Fruit fly (Drosophila melanogaster): ENCODE data around the gene CG42376.
A peak's percentile ranks its signal among the peaks of the same experiment; 100 is the strongest.

Gene CG42376

DNA sequence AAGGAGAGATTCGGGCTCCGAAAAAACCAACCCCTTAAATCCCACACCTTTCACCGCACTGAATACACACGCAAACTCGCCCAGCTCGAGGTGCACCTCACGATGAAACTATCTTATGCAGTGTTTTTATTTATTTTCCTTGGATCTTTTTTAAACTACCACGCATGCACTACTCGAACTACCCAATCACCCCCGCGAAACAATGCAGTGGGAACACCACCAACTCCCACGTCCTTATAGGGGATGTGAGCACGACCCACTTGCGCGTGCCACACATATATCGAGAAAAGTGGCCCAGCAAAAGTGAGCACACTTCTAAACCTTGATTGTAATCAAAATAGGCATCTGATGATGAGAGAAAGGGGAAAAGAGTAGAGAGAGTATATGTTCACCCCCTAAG is 21.9 kb downstream of the CG42376 start:
- peak; percentile 38 for TF ChIP-seq grn (GFP tag; optimal IDR thresholded peaks at IDR 0.05)
- peak; percentile 96 for TF ChIP-seq pros (GFP tag; optimal IDR thresholded peaks at IDR 0.05)
- peak; percentile 32 for TF ChIP-seq Ets65A (GFP tag)
- no peak for TF ChIP-seq ac (GFP tag; optimal IDR thresholded peaks at IDR 0.05)

DNA sequence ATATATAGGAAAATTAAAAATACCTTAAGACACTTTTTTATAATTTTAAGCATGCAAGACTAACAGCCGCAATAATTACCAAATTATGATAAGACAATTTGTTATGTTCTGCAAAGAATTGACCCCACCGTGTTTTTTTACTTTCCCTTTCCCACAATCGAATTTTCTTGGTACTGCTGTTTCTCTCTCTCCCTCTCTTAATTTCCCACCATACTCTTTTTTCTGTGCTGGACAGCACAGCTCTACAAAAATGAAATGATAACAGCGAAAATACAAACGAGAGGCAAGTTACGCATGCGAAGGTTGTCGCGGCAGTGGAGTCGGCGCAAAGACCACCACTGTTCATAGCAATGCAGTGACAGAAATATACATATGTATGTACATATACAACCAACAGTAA is 23.2 kb downstream of the CG42376 start:
- TF ChIP-seq ac (GFP tag; optimal IDR thresholded peaks at IDR 0.05) (no peak), Opbp (GFP tag; IDR thresholded peaks at IDR 0.05; ENCODE audit: partially characterized antibody) (no peak), Abd-B (GFP tag; optimal IDR thresholded peaks at IDR 0.05) (no peak), CG2199 (GFP tag; IDR thresholded peaks at IDR 0.05) (peak; percentile 98), sens-2 (GFP tag; IDR thresholded peaks at IDR 0.05) (no peak), Ada2b (GFP tag; IDR thresholded peaks at IDR 0.05) (no peak), CG11723 (GFP tag; optimal IDR thresholded peaks at IDR 0.05) (no peak), CG34376 (GFP tag; optimal IDR thresholded peaks at IDR 0.05) (no peak), CG15479 (GFP tag; optimal IDR thresholded peaks at IDR 0.05) (no peak), Hmx (GFP tag; optimal IDR thresholded peaks at IDR 0.05) (no peak), Hsf (GFP tag; optimal IDR thresholded peaks at IDR 0.05) (no peak), ttk (GFP tag; IDR thresholded peaks at IDR 0.05) (no peak), ash1 (GFP tag; optimal IDR thresholded peaks at IDR 0.05) (no peak), CG7271 (tag; optimal IDR thresholded peaks at IDR 0.05) (no peak), usp (GFP tag; optimal IDR thresholded peaks at IDR 0.05) (no peak), Dip2 (GFP tag; IDR thresholded peaks at IDR 0.05) (no peak), dpn (GFP tag; optimal IDR thresholded peaks at IDR 0.05) (no peak), CG8290 (GFP tag; optimal IDR thresholded peaks at IDR 0.05) (no peak), CG8290 (tag; optimal IDR thresholded peaks at IDR 0.05) (peak in 1 of 2 experiments; percentile 17), row (GFP tag; IDR thresholded peaks at IDR 0.05) (no peak), Jarid2 (GFP tag; optimal IDR thresholded peaks at IDR 0.05) (no peak), kni (GFP tag; optimal IDR thresholded peaks at IDR 0.05) (peak; percentile 7), nerfin-1 (tag; optimal IDR thresholded peaks at IDR 0.05) (peak; percentile 48), Dad (GFP tag; optimal IDR thresholded peaks at IDR 0.05) (no peak), CG10654 (GFP tag; optimal IDR thresholded peaks at IDR 0.05) (no peak), Blimp-1 (GFP tag; optimal IDR thresholded peaks at IDR 0.05) (peak; percentile 97), vfl (GFP tag; optimal IDR thresholded peaks at IDR 0.05) (no peak), nom (GFP tag; optimal IDR thresholded peaks at IDR 0.05) (no peak), CG10462 (GFP tag; optimal IDR thresholded peaks at IDR 0.05) (no peak), D19A (tag; optimal IDR thresholded peaks at IDR 0.05) (peak; percentile 29), PHDP (tag; optimal IDR thresholded peaks at IDR 0.05) (no peak), CG1602 (GFP tag; optimal IDR thresholded peaks at IDR 0.05) (no peak), kay (GFP tag; optimal IDR thresholded peaks at IDR 0.05) (no peak), CG4707 (GFP tag; optimal IDR thresholded peaks at IDR 0.05) (peak; percentile 77), CG42726 (GFP tag; IDR thresholded peaks at IDR 0.05; ENCODE audit: partially characterized antibody) (no peak), wor (GFP tag; IDR thresholded peaks at IDR 0.05) (no peak), Elba2 (GFP tag; optimal IDR thresholded peaks at IDR 0.05) (no peak), CG1603 (tag; optimal IDR thresholded peaks at IDR 0.05) (no peak), dmrt11E (tag; optimal IDR thresholded peaks at IDR 0.05) (no peak), CG2120 (GFP tag; optimal IDR thresholded peaks at IDR 0.05) (no peak), CG6689 (GFP tag; IDR thresholded peaks at IDR 0.05) (no peak), Rfx (GFP tag; IDR thresholded peaks at IDR 0.05) (no peak), Gsc (GFP tag; IDR thresholded peaks at IDR 0.05) (no peak), trh (GFP tag; optimal IDR thresholded peaks at IDR 0.05) (no peak), amos (GFP tag; IDR thresholded peaks at IDR 0.05; ENCODE audit: partially characterized antibody) (no peak), CG17359 (tag; optimal IDR thresholded peaks at IDR 0.05) (no peak), CG3281 (GFP tag; optimal IDR thresholded peaks at IDR 0.05) (no peak)

Measured in whole organism, embryonic.